Fruit fly (Drosophila melanogaster) whole organism, embryonic: Measurements from ENCODE around the gene CG6511.

ENCODE experiments used
- CG10147 ChIP-seq: fragments of 200-800 bp; sonication (Bioruptor generic); optimal IDR thresholded peaks from 2 replicates; lab custom pipeline; 2019; ENCODE audit warnings: missing biosample characterization, mild to moderate bottlenecking, missing genetic modification characterization, moderate library complexity
- CG10274 ChIP-seq: fragments of 200-800 bp; sonication (Bioruptor generic); optimal IDR thresholded peaks from 3 replicates; lab custom pipeline; 2017; ENCODE audit warnings: missing biosample characterization, mild to moderate bottlenecking, missing genetic modification characterization
- CG11247 ChIP-seq: fragments of 200-800 bp; sonication (Bioruptor generic); IDR thresholded peaks from 2 replicates; pipeline ENCODE4 v1.3.6; 2022; ENCODE audit warnings: missing biosample characterization, missing genetic modification characterization
- CG12744 ChIP-seq: fragments of 200-800 bp; sonication (Bioruptor generic); optimal IDR thresholded peaks from 2 replicates; lab custom pipeline; 2016; ENCODE audit warnings: missing biosample characterization, missing genetic modification characterization
- CG13287 ChIP-seq: fragments of 200-800 bp; sonication (Bioruptor generic); IDR thresholded peaks from 2 replicates; pipeline ENCODE4 v1.3.6; 2022; ENCODE audit warnings: missing biosample characterization, missing genetic modification characterization; ENCODE audit not compliant: partially characterized antibody
- CG13296 ChIP-seq: fragments of 200-800 bp; sonication (Bioruptor generic); optimal IDR thresholded peaks from 3 replicates; lab custom pipeline; 2018; ENCODE audit warnings: missing biosample characterization, mild to moderate bottlenecking, missing genetic modification characterization
- CG14667 ChIP-seq: fragments of 200-800 bp; sonication (Bioruptor generic); IDR thresholded peaks from 2 replicates; pipeline ENCODE4 v1.3.6; 2022; ENCODE audit warnings: missing biosample characterization, missing genetic modification characterization
- CG1529 ChIP-seq: fragments of 200-800 bp; sonication (Bioruptor generic); optimal IDR thresholded peaks from 3 replicates; lab custom pipeline; 2018; ENCODE audit warnings: missing biosample characterization, missing genetic modification characterization
- CG16813 ChIP-seq: fragments of 200-800 bp; sonication (Bioruptor generic); IDR thresholded peaks from 3 replicates; pipeline ENCODE4 v1.3.6; 2022; ENCODE audit warnings: missing biosample characterization, missing genetic modification characterization; ENCODE audit not compliant: partially characterized antibody
- CG16863 ChIP-seq: fragments of 200-800 bp; sonication (Bioruptor generic); optimal IDR thresholded peaks from 3 replicates; lab custom pipeline; 2016; ENCODE audit warnings: missing biosample characterization, missing genetic modification characterization
- CG31224 ChIP-seq: fragments of 200-800 bp; sonication (Bioruptor generic); IDR thresholded peaks from 2 replicates; pipeline ENCODE4 v1.3.6; 2022; ENCODE audit warnings: missing biosample characterization, missing genetic modification characterization
- CG3281 ChIP-seq: fragments of 200-800 bp; sonication (Bioruptor generic); optimal IDR thresholded peaks from 3 replicates; lab custom pipeline; 2017; ENCODE audit warnings: missing biosample characterization, mild to moderate bottlenecking, missing genetic modification characterization
- CG3407 ChIP-seq: fragments of 200-800 bp; sonication (Bioruptor generic); optimal IDR thresholded peaks from 2 replicates; lab custom pipeline; 2018; ENCODE audit warnings: missing biosample characterization, mild to moderate bottlenecking, missing genetic modification characterization
- CG4730 ChIP-seq: fragments of 200-800 bp; sonication (Bioruptor generic); IDR thresholded peaks from 2 replicates; pipeline ENCODE4 v1.3.6; 2022; ENCODE audit warnings: missing biosample characterization, missing genetic modification characterization
- CG7372 ChIP-seq: fragments of 200-800 bp; sonication (Bioruptor generic); IDR thresholded peaks from 2 replicates; pipeline ENCODE4 v1.3.6; 2022; ENCODE audit warnings: missing biosample characterization, missing genetic modification characterization
- CG7928 ChIP-seq: fragments of 200-800 bp; sonication (Bioruptor generic); optimal IDR thresholded peaks from 2 replicates; lab custom pipeline; 2017; ENCODE audit warnings: missing biosample characterization, mild to moderate bottlenecking, missing genetic modification characterization
- CG8924 ChIP-seq: fragments of 200-800 bp; optimal IDR thresholded peaks from 3 replicates; lab custom pipeline; 2019; ENCODE audit warnings: missing biosample characterization, mild to moderate bottlenecking, missing genetic modification characterization, moderate library complexity
- CG9609 ChIP-seq: fragments of 200-800 bp; sonication (Bioruptor generic); optimal IDR thresholded peaks from 3 replicates; lab custom pipeline; 2016; ENCODE audit warnings: missing biosample characterization, missing genetic modification characterization
- CTCF ChIP-seq: fragments of 200-800 bp; sonication (Bioruptor generic); optimal IDR thresholded peaks from 2 replicates; lab custom pipeline; 2017; ENCODE audit warnings: missing biosample characterization, mild to moderate bottlenecking, missing genetic modification characterization, moderate library complexity
- Camta ChIP-seq: fragments of 200-800 bp; sonication (Bioruptor generic); optimal IDR thresholded peaks from 2 replicates; lab custom pipeline; 2016; ENCODE audit warnings: missing biosample characterization, missing genetic modification characterization
- Dad ChIP-seq: fragments of 200-800 bp; sonication (Bioruptor generic); optimal IDR thresholded peaks from 3 replicates; lab custom pipeline; 2016; ENCODE audit warnings: missing biosample characterization, missing genetic modification characterization
- E2f1 ChIP-seq: fragments of 200-800 bp; sonication (Bioruptor generic); IDR thresholded peaks from 2 replicates; pipeline ENCODE4 v1.3.6; 2022; ENCODE audit warnings: missing biosample characterization, missing genetic modification characterization
- GATAe ChIP-seq: fragments of 200-800 bp; sonication (Bioruptor generic); conservative IDR thresholded peaks from 2 replicates; pipeline ENCODE4 v1.3.6; 2022; ENCODE audit warnings: missing biosample characterization, missing genetic modification characterization
- Jarid2 ChIP-seq: fragments of 200-800 bp; sonication (Bioruptor generic); optimal IDR thresholded peaks from 3 replicates; lab custom pipeline; 2017; ENCODE audit warnings: mild to moderate bottlenecking, missing biosample characterization, missing genetic modification reagents, missing genetic modification characterization
- MTF-1 ChIP-seq: fragments of 200-800 bp; sonication (Bioruptor generic); optimal IDR thresholded peaks from 2 replicates; lab custom pipeline; 2018; ENCODE audit warnings: missing biosample characterization, mild to moderate bottlenecking, missing genetic modification characterization, borderline replicate concordance
- Meics ChIP-seq: fragments of 200-800 bp; sonication (Bioruptor generic); optimal IDR thresholded peaks from 2 replicates; lab custom pipeline; 2017; ENCODE audit warnings: missing biosample characterization, mild to moderate bottlenecking, missing genetic modification characterization
- Myb ChIP-seq: fragments of 200-800 bp; sonication (Bioruptor generic); optimal IDR thresholded peaks from 2 replicates; lab custom pipeline; 2016; ENCODE audit warnings: missing biosample characterization, missing genetic modification characterization
- NfI ChIP-seq: fragments of 200-800 bp; sonication (Bioruptor generic); optimal IDR thresholded peaks from 3 replicates; lab custom pipeline; 2018; ENCODE audit warnings: missing biosample characterization, mild to moderate bottlenecking, missing genetic modification characterization, moderate library complexity
- Sry-δ ChIP-seq: fragments of 200-800 bp; sonication (Bioruptor generic); optimal IDR thresholded peaks from 2 replicates; lab custom pipeline; 2016; ENCODE audit warnings: missing biosample characterization, missing genetic modification characterization
- Trl ChIP-seq, 3 experiments: fragments of >200 bp in 2 of 3; fragments of 200-800 bp in 1 of 3; sonication (Bioruptor generic) in 1 of 3; optimal IDR thresholded peaks; 2 replicates in 1 of 3; 3 replicates in 2 of 3; lab custom pipeline; 2016 to 2017; ENCODE audit warnings: missing biosample characterization in 1 of 3, missing genetic modification characterization in 1 of 3
- aop ChIP-seq: fragments of 200-800 bp; sonication (Bioruptor generic); IDR thresholded peaks from 2 replicates; pipeline ENCODE4 v1.3.6; 2022; ENCODE audit warnings: missing biosample characterization, missing genetic modification characterization
- ase ChIP-seq: fragments of 200-800 bp; sonication (Bioruptor generic); IDR thresholded peaks from 3 replicates; pipeline ENCODE4 v1.3.6; 2022; ENCODE audit warnings: missing biosample characterization, missing genetic modification characterization
- caup ChIP-seq: fragments of 200-800 bp; sonication (Bioruptor generic); optimal IDR thresholded peaks from 3 replicates; lab custom pipeline; 2017; ENCODE audit warnings: missing biosample characterization, mild to moderate bottlenecking, missing genetic modification characterization, moderate library complexity; ENCODE audit not compliant: severe bottlenecking
- dmrt11E ChIP-seq: fragments of 200-800 bp; sonication (Bioruptor generic); optimal IDR thresholded peaks from 3 replicates; lab custom pipeline; 2018; ENCODE audit warnings: missing biosample characterization, mild to moderate bottlenecking, missing genetic modification characterization, moderate library complexity
- ems ChIP-seq: fragments of 200-800 bp; sonication (Bioruptor generic); optimal IDR thresholded peaks from 3 replicates; lab custom pipeline; 2016; ENCODE audit warnings: missing biosample characterization, missing genetic modification characterization
- eyg ChIP-seq: fragments of 200-800 bp; sonication (Bioruptor generic); optimal IDR thresholded peaks from 3 replicates; lab custom pipeline; 2016; ENCODE audit warnings: missing biosample characterization, missing genetic modification characterization
- ind ChIP-seq: fragments of 200-800 bp; sonication (Bioruptor generic); optimal IDR thresholded peaks from 3 replicates; lab custom pipeline; 2016; ENCODE audit warnings: missing biosample characterization, missing genetic modification characterization
- lola ChIP-seq, 3 experiments: fragments of >200 bp in 2 of 3; fragments of 200-800 bp in 1 of 3; sonication (Bioruptor generic) in 1 of 3; optimal IDR thresholded peaks; 2 replicates each; lab custom pipeline; 2017 to 2019; ENCODE audit warnings: missing biosample characterization in 3 of 3, missing genetic modification characterization in 3 of 3, mild to moderate bottlenecking in 1 of 3, moderate library complexity in 1 of 3
- mam ChIP-seq: fragments of 200-800 bp; sonication (Bioruptor generic); optimal IDR thresholded peaks from 3 replicates; lab custom pipeline; 2016; ENCODE audit warnings: missing biosample characterization, missing genetic modification characterization
- nerfin-2 ChIP-seq: fragments of 200-800 bp; sonication (Bioruptor generic); IDR thresholded peaks from 2 replicates; pipeline ENCODE4 v1.3.6; 2022; ENCODE audit warnings: missing biosample characterization, missing genetic modification characterization; ENCODE audit not compliant: partially characterized antibody
- nmo ChIP-seq: fragments of 200-800 bp; sonication (Bioruptor generic); optimal IDR thresholded peaks from 2 replicates; lab custom pipeline; 2018; ENCODE audit warnings: missing biosample characterization, mild to moderate bottlenecking, missing genetic modification characterization, moderate library complexity
- repo ChIP-seq: fragments of 200-800 bp; sonication (Bioruptor generic); optimal IDR thresholded peaks from 2 replicates; lab custom pipeline; 2016; ENCODE audit warnings: missing biosample characterization, missing genetic modification characterization
- ro ChIP-seq: fragments of 200-800 bp; sonication (Bioruptor generic); IDR thresholded peaks from 2 replicates; pipeline ENCODE4 v1.3.6; 2022; ENCODE audit warnings: missing biosample characterization, missing genetic modification characterization
- schlank ChIP-seq: fragments of 200-800 bp; sonication (Bioruptor generic); optimal IDR thresholded peaks from 2 replicates; lab custom pipeline; 2018; ENCODE audit warnings: missing biosample characterization, mild to moderate bottlenecking, missing genetic modification characterization
- shn ChIP-seq: fragments of 200-800 bp; sonication (Bioruptor generic); optimal IDR thresholded peaks from 3 replicates; lab custom pipeline; 2016; ENCODE audit warnings: missing biosample characterization, missing genetic modification characterization
- stwl ChIP-seq: fragments of 200-800 bp; sonication (Bioruptor generic); optimal IDR thresholded peaks from 3 replicates; lab custom pipeline; 2018; ENCODE audit warnings: missing biosample characterization, mild to moderate bottlenecking, missing genetic modification characterization, moderate library complexity
- toy ChIP-seq: fragments of 200-800 bp; sonication (Bioruptor generic); IDR thresholded peaks from 2 replicates; pipeline ENCODE4 v1.3.6; 2022; ENCODE audit warnings: missing biosample characterization, missing genetic modification characterization
- unc-4 ChIP-seq: fragments of 200-800 bp; sonication (Bioruptor generic); IDR thresholded peaks from 2 replicates; pipeline ENCODE4 v1.3.6; 2022; ENCODE audit warnings: missing biosample characterization, missing genetic modification characterization; ENCODE audit not compliant: partially characterized antibody
- usp ChIP-seq: fragments of >200 bp; optimal IDR thresholded peaks from 2 replicates; lab custom pipeline; 2017; ENCODE audit warnings: missing biosample characterization, missing genetic modification characterization

Gene CG6511

dm6 chr3L:8772998-8773684 lies 52.0 kb downstream of the CG6511 start (continued):
- TF ChIP-seq nmo (peak; percentile 85), Trl (optimal IDR thresholded peaks at IDR 0.05; lab: Kevin White, UChicago) (no peak), Trl (GFP tag; optimal IDR thresholded peaks at IDR 0.05; lab: Kevin White, UChicago) (peak; percentile 7), stwl (peak; percentile 4), CG10274 (GFP tag; lab: Kevin White, UChicago) (no peak), toy (GFP tag; lab: Robert Waterston, UW) (no peak), GATAe (GFP tag; lab: Robert Waterston, UW) (no peak), NfI (GFP tag; lab: Kevin White, UChicago) (peak; percentile 73), CG11247 (no peak), dmrt11E (peak; percentile 84), ems (GFP tag; lab: Kevin White, UChicago) (no peak), CG31224 (no peak), caup (GFP tag; lab: Kevin White, UChicago) (peak; percentile 25), aop (GFP tag; lab: Robert Waterston, UW) (no peak), CG13296 (GFP tag; lab: Kevin White, UChicago) (peak; percentile 25), CG7928 (GFP tag; lab: Kevin White, UChicago) (no peak), shn (GFP tag; lab: Kevin White, UChicago) (peak; percentile 24), ase (GFP tag; lab: Robert Waterston, UW) (peak; percentile 31; the same call in 2 of the 3 replicates), Jarid2 (GFP tag; lab: Kevin White, UChicago) (peak; percentile 33), unc-4 (GFP tag; lab: Robert Waterston, UW) (no peak), CG4730 (GFP tag; lab: Robert Waterston, UW) (peak; percentile 48; the same call in 1 of the 2 replicates), Camta (GFP tag; lab: Kevin White, UChicago) (peak; percentile 8), ro (GFP tag; lab: Robert Waterston, UW) (peak; percentile 31; the same call in 1 of the 2 replicates), E2f1 (GFP tag; lab: Robert Waterston, UW) (peak; percentile 56), CG16863 (GFP tag; lab: Kevin White, UChicago) (peak; percentile 62), ind (GFP tag; lab: Kevin White, UChicago) (peak; percentile 55), lola (GFP tag; optimal IDR thresholded peaks at IDR 0.05; lab: Kevin White, UChicago) (peak in 1 of 3 experiments; percentile 87), CG9609 (GFP tag; lab: Kevin White, UChicago) (peak; percentile 22), usp (GFP tag; lab: Kevin White, UChicago) (no peak), Myb (no peak), CG7372 (GFP tag; lab: Robert Waterston, UW) (peak; percentile 43; the same call in 1 of the 2 replicates), CG13287 (GFP tag; lab: Robert Waterston, UW) (no peak), CG3407 (GFP tag; lab: Kevin White, UChicago) (peak; percentile 53), repo (GFP tag; lab: Kevin White, UChicago) (no peak), Dad (peak; percentile 5), CG10147 (GFP tag; lab: Kevin White, UChicago) (peak; percentile 32), CG14667 (GFP tag; lab: Robert Waterston, UW) (peak; percentile 38; the same call in 1 of the 2 replicates), schlank (tag; lab: Kevin White, UChicago) (no peak), CG3281 (GFP tag; lab: Kevin White, UChicago) (no peak), CG16813 (GFP tag; lab: Robert Waterston, UW) (no peak), nerfin-2 (GFP tag; lab: Robert Waterston, UW) (no peak), CG1529 (peak; percentile 76), CG8924 (tag; lab: Kevin White, UChicago) (peak; percentile 83), Meics (GFP tag; lab: Kevin White, UChicago) (peak; percentile 17), Sry-δ (GFP tag; lab: Kevin White, UChicago) (no peak), CTCF (no peak), CG12744 (GFP tag; lab: Kevin White, UChicago) (no peak), eyg (no peak), MTF-1 (GFP tag; lab: Kevin White, UChicago) (no peak), mam (no peak)
